Fruit fly (Drosophila melanogaster): ENCODE data around the gene CG14441.

Gene CG14441

dm6 chrX:6708138-6708537 lies 8.8 kb downstream of the CG14441 start:
- TF ChIP-seq CG3281 (GFP tag; optimal IDR thresholded peaks at IDR 0.05) (no peak), CG15269 (tag; optimal IDR thresholded peaks at IDR 0.05) (no peak), CG4617 (GFP tag; optimal IDR thresholded peaks at IDR 0.05; ENCODE audit: borderline replicate concordance) (no peak), CG16815 (GFP tag; optimal IDR thresholded peaks at IDR 0.05) (no peak), CG10543 (GFP tag; optimal IDR thresholded peaks at IDR 0.05) (no peak), danr (GFP tag; IDR thresholded peaks at IDR 0.05) (no peak), hth (optimal IDR thresholded peaks at IDR 0.05) (no peak), CG7745 (tag; optimal IDR thresholded peaks at IDR 0.05) (no peak), cad (GFP tag; optimal IDR thresholded peaks at IDR 0.05) (no peak), wdn (GFP tag; IDR thresholded peaks at IDR 0.05) (no peak), Adf1 (GFP tag; IDR thresholded peaks at IDR 0.05) (no peak), ken (GFP tag; IDR thresholded peaks at IDR 0.05) (no peak), Drgx (GFP tag; IDR thresholded peaks at IDR 0.05) (peak; percentile 56), CG10321 (GFP tag; IDR thresholded peaks at IDR 0.05) (no peak), insv (GFP tag; optimal IDR thresholded peaks at IDR 0.05) (no peak), Dip3 (GFP tag; optimal IDR thresholded peaks at IDR 0.05) (no peak), HHEX (GFP tag; optimal IDR thresholded peaks at IDR 0.05) (no peak), CG6765 (GFP tag; optimal IDR thresholded peaks at IDR 0.05) (no peak), H2.0 (GFP tag; IDR thresholded peaks at IDR 0.05) (no peak), CG1233 (GFP tag; optimal IDR thresholded peaks at IDR 0.05) (no peak), C15 (GFP tag; IDR thresholded peaks at IDR 0.05) (no peak), HLH54F (GFP tag; optimal IDR thresholded peaks at IDR 0.05) (no peak), stwl (tag; optimal IDR thresholded peaks at IDR 0.05) (no peak), Trl (optimal IDR thresholded peaks at IDR 0.05) (peak in 1 of 2 experiments; percentile 8), Trl (GFP tag; optimal IDR thresholded peaks at IDR 0.05) (no peak), nom (GFP tag; optimal IDR thresholded peaks at IDR 0.05) (peak; percentile 87), bsh (GFP tag; optimal IDR thresholded peaks at IDR 0.05) (peak in 1 of 2 experiments; percentile 73), ara (GFP tag; IDR thresholded peaks at IDR 0.05) (no peak), HLHmδ (GFP tag; optimal IDR thresholded peaks at IDR 0.05) (no peak), Hey (tag; optimal IDR thresholded peaks at IDR 0.05) (no peak), Fer2 (tag; optimal IDR thresholded peaks at IDR 0.05) (no peak), CG13296 (GFP tag; optimal IDR thresholded peaks at IDR 0.05) (no peak), CG14441 (GFP tag; IDR thresholded peaks at IDR 0.05) (no peak), CHES-1-like (GFP tag; optimal IDR thresholded peaks at IDR 0.05) (no peak), p53 (GFP tag; optimal IDR thresholded peaks at IDR 0.05) (no peak), CG2120 (GFP tag; optimal IDR thresholded peaks at IDR 0.05) (no peak)

dm6 chrX:6708580-6709199 lies 9.4 kb downstream of the CG14441 start:
- TF ChIP-seq CG18599 (GFP tag; optimal IDR thresholded peaks at IDR 0.05), result no peak
- TF ChIP-seq dpn (GFP tag; optimal IDR thresholded peaks at IDR 0.05), result no peak
- TF ChIP-seq sqz (GFP tag; optimal IDR thresholded peaks at IDR 0.05), result peak; percentile 31
- TF ChIP-seq CG11247 (GFP tag; IDR thresholded peaks at IDR 0.05), result no peak
- peak; percentile 45; the same call in 1 of the 3 replicates for TF ChIP-seq HLH4C (GFP tag; IDR thresholded peaks at IDR 0.05; ENCODE audit: partially characterized antibody)
- peak; percentile 11 for TF ChIP-seq CG10543 (GFP tag; optimal IDR thresholded peaks at IDR 0.05)
- TF ChIP-seq B-H2 (GFP tag; optimal IDR thresholded peaks at IDR 0.05), result peak; percentile 24
- TF ChIP-seq abd-A (tag; optimal IDR thresholded peaks at IDR 0.05), result peak; percentile 33
- peak; percentile 20 for TF ChIP-seq CG12769 (tag; optimal IDR thresholded peaks at IDR 0.05)
- no peak for TF ChIP-seq kay (GFP tag; optimal IDR thresholded peaks at IDR 0.05)
- peak; percentile 24 for TF ChIP-seq CG8924 (tag; optimal IDR thresholded peaks at IDR 0.05)
- no peak for TF ChIP-seq chinmo (GFP tag; IDR thresholded peaks at IDR 0.05; ENCODE audit: partially characterized antibody)
- no peak for TF ChIP-seq CG11093 (GFP tag; IDR thresholded peaks at IDR 0.05)
- TF ChIP-seq sug (tag; optimal IDR thresholded peaks at IDR 0.05), result peak; percentile 13
- TF ChIP-seq Deaf1 (tag; optimal IDR thresholded peaks at IDR 0.05), result peak; percentile 16
- no peak for TF ChIP-seq CG18262 (tag; optimal IDR thresholded peaks at IDR 0.05)
- TF ChIP-seq CG3726 (GFP tag; IDR thresholded peaks at IDR 0.05), result no peak
- peak; percentile 66 for TF ChIP-seq Med (GFP tag)

All from whole organism, embryonic.